Worm (Caenorhabditis elegans) whole organism, mixed stage, embryonic: ENCODE results near the gene K09D9.1.

Experiments used
- M03D4.4 ChIP-seq: sonication (generic microtip); optimal IDR thresholded peaks from 2 replicates; lab custom pipeline; 2017; ENCODE audit warnings: mild to moderate bottlenecking, missing genetic modification characterization, missing compliant biosample characterization
- blmp-1 ChIP-seq: fragments of 150-350 bp; optimal IDR thresholded peaks from 2 replicates; lab custom pipeline; 2014; ENCODE audit warnings: missing biosample characterization, missing genetic modification characterization
- ceh-39 ChIP-seq: fragments of 150-350 bp; optimal IDR thresholded peaks from 2 replicates; lab custom pipeline; 2014; ENCODE audit warnings: missing biosample characterization, missing genetic modification characterization
- ceh-43 ChIP-seq: fragments of 200-800 bp; sonication (Bioruptor generic); optimal IDR thresholded peaks from 2 replicates; lab custom pipeline; 2018; ENCODE audit warnings: mild to moderate bottlenecking, missing genetic modification characterization, moderate library complexity, missing compliant biosample characterization
- ces-1 ChIP-seq: fragments of 150-350 bp; optimal IDR thresholded peaks from 2 replicates; lab custom pipeline; 2014; ENCODE audit warnings: missing biosample characterization, missing genetic modification reagents, missing genetic modification characterization
- cnd-1 ChIP-seq: fragments of 200-800 bp; sonication (Bioruptor generic); optimal IDR thresholded peaks from 2 replicates; lab custom pipeline; 2018; ENCODE audit warnings: mild to moderate bottlenecking, missing genetic modification characterization, missing compliant biosample characterization
- drap-1 ChIP-seq: fragments of 200-800 bp; sonication (Bioruptor generic); optimal IDR thresholded peaks from 3 replicates; lab custom pipeline; 2018; ENCODE audit warnings: mild to moderate bottlenecking, missing genetic modification characterization, missing compliant biosample characterization
- elt-1 ChIP-seq: sonication (generic microtip); optimal IDR thresholded peaks from 2 replicates; lab custom pipeline; 2017; ENCODE audit warnings: missing genetic modification characterization, mild to moderate bottlenecking, missing compliant biosample characterization, antibody characterized with exemption, moderate library complexity, borderline replicate concordance; ENCODE audit not compliant: insufficient read depth
- elt-3 ChIP-seq: fragments of 150-350 bp; optimal IDR thresholded peaks from 2 replicates; lab custom pipeline; 2014; ENCODE audit warnings: missing biosample characterization, missing genetic modification characterization
- flh-1 ChIP-seq: fragments of 200-800 bp; sonication (Bioruptor generic); optimal IDR thresholded peaks from 2 replicates; lab custom pipeline; 2018; ENCODE audit warnings: mild to moderate bottlenecking, missing genetic modification characterization, moderate library complexity, missing compliant biosample characterization
- ham-2 ChIP-seq: fragments of 200-800 bp; sonication (Bioruptor generic); optimal IDR thresholded peaks from 2 replicates; lab custom pipeline; 2018; ENCODE audit warnings: mild to moderate bottlenecking, missing genetic modification characterization, missing compliant biosample characterization
- hlh-1 ChIP-seq: fragments of 150-350 bp; optimal IDR thresholded peaks from 2 replicates; lab custom pipeline; 2014; ENCODE audit warnings: missing biosample characterization, missing genetic modification reagents, missing genetic modification characterization
- lin-13 ChIP-seq: fragments of 150-350 bp; optimal IDR thresholded peaks from 2 replicates; lab custom pipeline; 2014; ENCODE audit warnings: missing biosample characterization, missing genetic modification characterization
- lin-32 ChIP-seq: fragments of 200-800 bp; sonication (Bioruptor generic); optimal IDR thresholded peaks from 2 replicates; lab custom pipeline; 2018; ENCODE audit warnings: mild to moderate bottlenecking, missing genetic modification characterization, missing compliant biosample characterization
- lsy-2 ChIP-seq: fragments of 150-350 bp; optimal IDR thresholded peaks from 2 replicates; lab custom pipeline; 2014; ENCODE audit warnings: missing biosample characterization, missing genetic modification characterization
- mab-5 ChIP-seq: fragments of 150-350 bp; optimal IDR thresholded peaks from 2 replicates; lab custom pipeline; 2014; ENCODE audit warnings: missing biosample characterization, missing genetic modification characterization
- mep-1 ChIP-seq: fragments of 150-350 bp; optimal IDR thresholded peaks from 2 replicates; lab custom pipeline; 2017; ENCODE audit warnings: missing biosample characterization, missing genetic modification reagents, missing genetic modification characterization, inconsistent platforms
- nhr-12 ChIP-seq: fragments of 150-350 bp; optimal IDR thresholded peaks from 2 replicates; lab custom pipeline; 2014; ENCODE audit warnings: missing biosample characterization, missing genetic modification characterization
- nhr-2 ChIP-seq: fragments of 150-350 bp; optimal IDR thresholded peaks from 2 replicates; lab custom pipeline; 2014; ENCODE audit warnings: missing biosample characterization, missing genetic modification characterization
- nhr-237 ChIP-seq: fragments of 150-350 bp; optimal IDR thresholded peaks from 2 replicates; lab custom pipeline; 2014; ENCODE audit warnings: missing biosample characterization, missing genetic modification characterization
- nhr-28 ChIP-seq: fragments of 150-350 bp; optimal IDR thresholded peaks from 2 replicates; lab custom pipeline; 2014; ENCODE audit warnings: missing biosample characterization, missing genetic modification characterization
- nhr-76 ChIP-seq: sonication (generic microtip); optimal IDR thresholded peaks from 2 replicates; lab custom pipeline; 2017; ENCODE audit warnings: missing biosample characterization, missing genetic modification characterization
- pha-4 ChIP-seq: fragments of 150-350 bp; optimal IDR thresholded peaks from 2 replicates; lab custom pipeline; 2018; ENCODE audit warnings: missing biosample characterization, missing genetic modification reagents, missing genetic modification characterization
- sem-2 ChIP-seq: fragments of 200-800 bp; sonication (Bioruptor generic); optimal IDR thresholded peaks from 2 replicates; lab custom pipeline; 2018; ENCODE audit warnings: mild to moderate bottlenecking, missing genetic modification characterization, missing compliant biosample characterization
- snpc-4 ChIP-seq: fragments of 150-350 bp; optimal IDR thresholded peaks from 2 replicates; lab custom pipeline; 2014; ENCODE audit warnings: missing biosample characterization, missing genetic modification characterization
- sptf-1 ChIP-seq: sonication (generic microtip); optimal IDR thresholded peaks from 2 replicates; lab custom pipeline; 2017; ENCODE audit warnings: mild to moderate bottlenecking, missing genetic modification characterization, moderate library complexity, missing compliant biosample characterization
- tbx-8 ChIP-seq: fragments of 200-800 bp; sonication (Bioruptor generic); optimal IDR thresholded peaks from 2 replicates; lab custom pipeline; 2018; ENCODE audit warnings: mild to moderate bottlenecking, missing genetic modification characterization, moderate library complexity, missing compliant biosample characterization
- unc-120 ChIP-seq: sonication (generic microtip); optimal IDR thresholded peaks from 2 replicates; lab custom pipeline; 2017; ENCODE audit warnings: missing genetic modification characterization, missing compliant biosample characterization; ENCODE audit not compliant: poor library complexity, severe bottlenecking
- unc-62 ChIP-seq: fragments of 150-350 bp; optimal IDR thresholded peaks from 2 replicates; lab custom pipeline; 2014; ENCODE audit warnings: missing biosample characterization, missing genetic modification reagents, missing genetic modification characterization
- zip-8 ChIP-seq: fragments of 150-350 bp; optimal IDR thresholded peaks from 2 replicates; lab custom pipeline; 2014; ENCODE audit warnings: missing biosample characterization, missing genetic modification characterization
- ztf-11 ChIP-seq: fragments of 150-350 bp; optimal IDR thresholded peaks from 2 replicates; lab custom pipeline; 2014; ENCODE audit warnings: missing biosample characterization, missing genetic modification characterization

K09D9.1 gene

ce11 chrV:4004577-4004976 lies 20.3 kb upstream of the K09D9.1 start:
- TF ChIP-seq mab-5 (tag; lab: Kevin White, UChicago) (no peak), ham-2 (GFP tag; lab: Kevin White, UChicago) (no peak), ztf-11 (no peak), ces-1 (GFP tag; lab: Kevin White, UChicago) (no peak), nhr-12 (tag; lab: Kevin White, UChicago) (no peak)

ce11 chrV:4005219-4005618 lies 19.6 kb upstream of the K09D9.1 start, which contains the start of gene srh-8:
Gene srh-8 (plus strand): TSS chrV:4005519.
- TF ChIP-seq lin-13 (no peak), sem-2 (GFP tag; lab: Kevin White, UChicago) (no peak), unc-120 (tag; lab: Kevin White, UChicago) (no peak), mab-5 (tag; lab: Kevin White, UChicago) (no peak), pha-4 (tag; lab: Kevin White, UChicago) (no peak), lsy-2 (tag; lab: Kevin White, UChicago) (no peak), tbx-8 (GFP tag; lab: Kevin White, UChicago) (no peak), unc-62 (GFP tag; lab: Kevin White, UChicago) (no peak), ceh-43 (no peak), lin-32 (GFP tag; lab: Kevin White, UChicago) (no peak), drap-1 (no peak), flh-1 (GFP tag; lab: Kevin White, UChicago) (no peak)

ce11 chrV:4007927-4008326 lies 16.9 kb upstream of the K09D9.1 start, which contains the start of gene srh-7:
Gene srh-7 (plus strand): TSS chrV:4008227.
- no peak for TF ChIP-seq zip-8 (tag; lab: Kevin White, UChicago)

DNA sequence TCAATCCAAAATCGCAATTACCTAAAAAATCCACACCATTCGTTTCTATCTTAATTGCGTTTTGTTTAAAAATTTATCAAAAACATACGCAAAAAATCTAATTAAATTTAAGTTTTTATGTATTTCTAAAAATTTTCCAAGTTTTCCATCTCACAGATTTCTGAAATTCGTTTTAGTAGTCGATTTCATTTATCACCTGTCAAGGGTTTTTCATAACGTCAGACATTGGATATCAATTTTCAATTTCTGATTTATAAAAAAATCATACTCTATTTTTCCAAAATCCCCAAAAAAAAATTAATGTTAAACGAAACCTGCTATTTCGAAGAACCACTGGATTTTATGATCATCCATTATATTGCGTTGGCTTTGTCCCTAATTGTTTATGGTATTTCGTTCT lies 14.7 kb upstream of the K09D9.1 start, which contains the start of gene srh-4:
Gene srh-4 (plus strand): TSS at position 301 of the 400 bp plus-strand sequence.
- TF ChIP-seq elt-1 (tag; lab: Kevin White, UChicago) (no peak), mep-1 (tag; lab: Kevin White, UChicago) (no peak), nhr-12 (tag; lab: Kevin White, UChicago) (no peak), nhr-28 (tag; lab: Kevin White, UChicago) (no peak), nhr-2 (tag; lab: Kevin White, UChicago) (no peak), sem-2 (GFP tag; lab: Kevin White, UChicago) (no peak), nhr-237 (tag; lab: Kevin White, UChicago) (no peak), sptf-1 (tag; lab: Kevin White, UChicago) (no peak), lin-13 (no peak), cnd-1 (no peak), M03D4.4 (tag; lab: Kevin White, UChicago) (no peak), nhr-76 (no peak), hlh-1 (tag; lab: Kevin White, UChicago) (no peak)

DNA sequence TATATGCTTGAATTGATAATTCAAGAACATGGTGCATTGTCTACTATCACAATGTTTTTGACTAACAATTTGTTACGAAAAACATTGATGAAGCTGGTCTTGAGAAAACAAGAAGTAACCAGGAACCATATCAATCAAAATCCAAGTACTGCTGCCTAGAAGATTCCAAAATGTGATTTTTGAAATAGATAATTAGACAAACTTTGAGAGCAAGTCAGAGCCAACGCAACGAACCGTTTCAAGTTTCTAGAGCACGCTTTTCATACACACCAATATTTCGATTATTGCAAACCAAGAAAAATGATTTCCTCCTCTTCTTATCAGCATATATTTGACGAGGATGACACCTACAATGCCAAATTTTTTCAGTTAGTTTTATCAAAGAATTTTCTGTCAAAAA lies 8.1 kb upstream of the K09D9.1 start, which contains the start of gene srw-89:
Gene srw-89 (plus strand): TSS at position 301 of the 400 bp plus-strand sequence.
- TF ChIP-seq ham-2 (GFP tag; lab: Kevin White, UChicago), result no peak
- TF ChIP-seq ceh-39 (tag; lab: Kevin White, UChicago), result no peak
- no peak for TF ChIP-seq nhr-12 (tag; lab: Kevin White, UChicago)
- TF ChIP-seq lin-13, result no peak
- no peak for TF ChIP-seq tbx-8 (GFP tag; lab: Kevin White, UChicago)
- TF ChIP-seq ces-1 (GFP tag; lab: Kevin White, UChicago), result no peak
- no peak for TF ChIP-seq elt-1 (tag; lab: Kevin White, UChicago)
- TF ChIP-seq ceh-43, result no peak
- no peak for TF ChIP-seq nhr-28 (tag; lab: Kevin White, UChicago)
- no peak for TF ChIP-seq pha-4 (tag; lab: Kevin White, UChicago)
- no peak for TF ChIP-seq sem-2 (GFP tag; lab: Kevin White, UChicago)
- no peak for TF ChIP-seq mep-1 (tag; lab: Kevin White, UChicago)
- TF ChIP-seq blmp-1 (tag; lab: Kevin White, UChicago), result no peak
- TF ChIP-seq elt-3 (tag; lab: Kevin White, UChicago), result no peak
- TF ChIP-seq nhr-237 (tag; lab: Kevin White, UChicago), result no peak
- no peak for TF ChIP-seq unc-62 (GFP tag; lab: Kevin White, UChicago)
- TF ChIP-seq flh-1 (GFP tag; lab: Kevin White, UChicago), result no peak
- TF ChIP-seq snpc-4 (tag; lab: Kevin White, UChicago), result no peak
- TF ChIP-seq M03D4.4 (tag; lab: Kevin White, UChicago), result no peak
